Worm (Caenorhabditis elegans): ENCODE measurements around the gene Y54G2A.26.

Y54G2A.26 gene

DNA sequence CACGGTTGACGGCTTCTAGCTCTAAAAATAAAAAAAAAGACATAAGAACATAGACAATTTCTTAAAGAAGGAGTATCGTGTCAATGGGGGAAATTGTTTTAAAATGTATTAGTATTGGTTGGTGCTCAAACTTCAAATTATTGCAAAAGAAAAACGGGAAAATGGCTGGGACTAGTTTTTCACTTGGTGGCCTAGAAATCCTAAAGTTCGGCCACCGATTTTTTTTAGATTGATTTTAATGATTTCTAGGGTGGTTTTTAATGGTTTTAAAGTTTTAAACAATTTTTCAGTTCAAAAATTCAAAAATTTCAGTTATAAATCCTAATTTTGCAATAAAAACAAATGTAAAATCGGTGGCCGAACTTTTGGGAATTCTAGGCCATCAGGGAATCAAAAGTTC lies 8.6 kb downstream of the Y54G2A.26 start:
- TF ChIP-seq aptf-3 (GFP tag; IDR thresholded peaks at IDR 0.05) (no peak), egl-44 (GFP tag; IDR thresholded peaks at IDR 0.05) (no peak), C06A6.2 (GFP tag; conservative IDR thresholded peaks at IDR 0.05) (no peak), rec-8 (tag; optimal IDR thresholded peaks at IDR 0.05) (no peak), C17E4.6 (GFP tag; IDR thresholded peaks at IDR 0.05) (no peak), T26A5.8 (tag; optimal IDR thresholded peaks at IDR 0.05) (no peak), Y79H2A.3 (GFP tag; conservative IDR thresholded peaks at IDR 0.05) (no peak), hmg-1.2 (GFP tag; IDR thresholded peaks at IDR 0.05) (no peak), pha-4 (tag; optimal IDR thresholded peaks at IDR 0.05) (no peak), B0336.3 (GFP tag; IDR thresholded peaks at IDR 0.05) (no peak), ets-4 (GFP tag; optimal IDR thresholded peaks at IDR 0.05) (no peak), lin-54 (GFP tag; optimal IDR thresholded peaks at IDR 0.05) (no peak), F37B4.10 (GFP tag; IDR thresholded peaks at IDR 0.05) (no peak), ztf-28 (GFP tag; IDR thresholded peaks at IDR 0.05) (no peak)

DNA sequence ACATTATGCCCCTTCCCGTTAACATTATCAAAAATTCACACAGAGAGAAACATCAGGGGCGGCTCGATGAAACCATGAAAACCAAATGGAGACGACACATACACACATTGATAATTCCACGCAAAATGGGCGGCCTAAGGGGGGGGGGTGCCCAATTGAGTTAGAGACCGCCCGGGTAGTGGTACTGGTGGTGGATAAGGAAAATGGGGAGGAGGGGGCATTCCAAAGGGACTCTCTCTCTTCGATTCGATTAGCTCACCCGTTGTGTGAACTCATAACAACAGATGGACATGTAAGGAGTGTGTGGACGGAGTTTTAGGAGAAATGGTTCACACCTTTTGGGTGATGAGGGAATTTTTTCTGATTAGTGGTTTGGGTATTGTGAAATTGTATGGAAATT lies 12.8 kb downstream of the Y54G2A.26 start:
- 0 out of 2 replicates have a peak, but pooled peaks have one; percentile 42 for TF ChIP-seq madf-3 (GFP tag; IDR thresholded peaks at IDR 0.05)
- no peak for TF ChIP-seq sdz-38 (tag; optimal IDR thresholded peaks at IDR 0.05)

DNA sequence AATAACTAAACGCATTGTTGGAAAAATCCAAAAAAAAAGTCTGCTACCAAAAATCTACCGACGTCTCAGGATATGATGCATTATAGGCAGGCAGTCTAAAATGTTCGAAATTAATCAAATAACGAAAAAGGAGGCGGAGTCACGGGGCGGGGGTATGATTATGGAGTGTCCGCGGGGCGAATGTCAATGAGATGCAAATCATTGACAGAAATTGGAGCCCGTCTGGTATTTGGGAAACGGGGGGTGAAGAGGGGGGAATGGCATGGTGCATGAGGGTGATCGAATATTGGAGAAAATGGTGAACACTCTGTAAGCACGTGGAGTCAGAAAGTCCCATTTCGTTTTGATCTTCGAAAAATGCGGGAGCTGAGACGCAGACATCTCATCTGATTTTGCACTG lies 16.9 kb downstream of the Y54G2A.26 start, which contains the start of gene lad-2:
Gene lad-2, minus strand, starts transcription at position 101 of the 400 bp plus-strand sequence.
- TF ChIP-seq nfyb-1 (GFP tag; IDR thresholded peaks at IDR 0.05) (no peak), C06A6.2 (GFP tag; conservative IDR thresholded peaks at IDR 0.05) (no peak), ceh-79 (tag; optimal IDR thresholded peaks at IDR 0.05) (no peak), ceh-91 (GFP tag; IDR thresholded peaks at IDR 0.05) (no peak), F55B11.4 (tag; optimal IDR thresholded peaks at IDR 0.05; ENCODE audit: borderline replicate concordance, insufficient read depth) (no peak), K11D2.4 (GFP tag; IDR thresholded peaks at IDR 0.05) (no peak), dox-1 (GFP tag; IDR thresholded peaks at IDR 0.05) (no peak), F22D6.2 (tag; optimal IDR thresholded peaks at IDR 0.05) (no peak), snpc-3.4 (tag; optimal IDR thresholded peaks at IDR 0.05) (no peak), ztf-3 (GFP tag; optimal IDR thresholded peaks at IDR 0.05) (no peak), egl-44 (GFP tag; IDR thresholded peaks at IDR 0.05) (no peak), B0336.3 (GFP tag; IDR thresholded peaks at IDR 0.05) (no peak)

DNA sequence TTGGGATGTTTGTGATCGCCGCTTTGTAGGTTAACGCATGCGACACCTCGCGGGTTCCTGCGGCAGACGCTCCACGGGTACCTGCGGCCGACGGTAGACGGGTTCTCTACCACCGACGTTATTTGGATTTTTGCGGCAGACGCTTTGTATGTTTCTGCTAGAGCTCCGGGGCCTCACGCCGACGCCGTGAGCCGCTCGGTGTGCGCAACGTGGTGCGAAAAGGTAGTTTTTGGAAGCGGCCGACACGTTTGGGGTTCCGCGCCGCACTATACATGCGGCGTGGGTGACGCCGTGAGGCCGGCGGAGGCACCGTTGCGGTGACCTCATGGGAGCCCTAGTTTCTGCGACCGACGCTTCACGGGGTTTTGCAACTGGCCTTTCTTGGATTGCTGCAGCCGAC lies 24.2 kb downstream of the Y54G2A.26 start:
- TF ChIP-seq cebp-1 (GFP tag; IDR thresholded peaks at IDR 0.05) = no peak
- TF ChIP-seq cebp-1 (tag; optimal IDR thresholded peaks at IDR 0.05) = no peak
- TF ChIP-seq cebp-2 (GFP tag; IDR thresholded peaks at IDR 0.05) = no peak
- no peak for TF ChIP-seq B0019.2 (GFP tag; conservative IDR thresholded peaks at IDR 0.05)
- TF ChIP-seq lir-1 (GFP tag; conservative IDR thresholded peaks at IDR 0.05) = no peak
- TF ChIP-seq ccch-3 (GFP tag; optimal IDR thresholded peaks at IDR 0.05) = no peak
- no peak for TF ChIP-seq madf-8 (GFP tag; conservative IDR thresholded peaks at IDR 0.05)
- TF ChIP-seq F33H1.4 (GFP tag; IDR thresholded peaks at IDR 0.05) = 0 out of 2 replicates have a peak, but pooled peaks have one; percentile 18
- no peak for TF ChIP-seq ztf-18 (tag; optimal IDR thresholded peaks at IDR 0.05)
- no peak for TF ChIP-seq zim-3 (tag; optimal IDR thresholded peaks at IDR 0.05)
- no peak for TF ChIP-seq snpc-4 (GFP tag; optimal IDR thresholded peaks at IDR 0.05)
- TF ChIP-seq snpc-4 (tag; optimal IDR thresholded peaks at IDR 0.05) = peak in 1 of 4 experiments; percentile 74
- peak; percentile 76; the same call in 1 of the 2 replicates for TF ChIP-seq egrh-3 (GFP tag; IDR thresholded peaks at IDR 0.05)
- TF ChIP-seq F52B5.7 (tag; optimal IDR thresholded peaks at IDR 0.05) = no peak
- no peak for TF ChIP-seq let-607 (tag; optimal IDR thresholded peaks at IDR 0.05)
- peak; percentile 27; the same call in 1 of the 2 replicates for TF ChIP-seq mcd-1 (GFP tag; IDR thresholded peaks at IDR 0.05)
- no peak for TF ChIP-seq snpc-1.3 (tag; optimal IDR thresholded peaks at IDR 0.05; ENCODE audit: insufficient read depth)
- TF ChIP-seq fkh-3 (tag; optimal IDR thresholded peaks at IDR 0.05) = no peak
- no peak for TF ChIP-seq ZK185.1 (tag; optimal IDR thresholded peaks at IDR 0.05; ENCODE audit: poor library complexity, severe bottlenecking)
- TF ChIP-seq nfyb-1 (GFP tag; IDR thresholded peaks at IDR 0.05) = no peak
- peak; percentile 90 for TF ChIP-seq zfh-2 (GFP tag; conservative IDR thresholded peaks at IDR 0.05)
